In genomic region chr3R:4174470-4174869, dm6 we compare ENCODE assay signal across 5 fruit fly cellular contexts.
TF ChIP-seq lines count a peak whose summit lies in the region.

Gene CG12581, plus strand, starts transcription at chr3R:4174632.

- TF ChIP-seq CTCF in whole organism, embryonic (GFP tag; optimal IDR thresholded peaks at IDR 0.05; lab: Kevin White, UChicago), result no peak

TF ChIP-seq in whole organism, adult, 20 proteins besides CTCF, POLR2A, EP300 and RAD21:
- TF ChIP-seq CG11617 (GFP tag; optimal IDR thresholded peaks at IDR 0.05; lab: Kevin White, UChicago), result no peak
- no peak for TF ChIP-seq Clk (GFP tag; optimal IDR thresholded peaks at IDR 0.05; lab: Kevin White, UChicago)
- no peak for TF ChIP-seq CG14711 (tag; optimal IDR thresholded peaks at IDR 0.05; lab: Kevin White, UChicago)
- no peak for TF ChIP-seq cic (GFP tag; optimal IDR thresholded peaks at IDR 0.05; lab: Kevin White, UChicago)
- no peak for TF ChIP-seq CG5204 (GFP tag; optimal IDR thresholded peaks at IDR 0.05; lab: Kevin White, UChicago)
- TF ChIP-seq CG7101 (tag; optimal IDR thresholded peaks at IDR 0.05; lab: Kevin White, UChicago), result no peak
- TF ChIP-seq CG12768 (GFP tag; optimal IDR thresholded peaks at IDR 0.05; lab: Kevin White, UChicago), result no peak
- peak; percentile 64 for TF ChIP-seq pad (GFP tag; optimal IDR thresholded peaks at IDR 0.05; lab: Kevin White, UChicago)

TF ChIP-seq in whole organism, embryonic, 481 proteins besides CTCF, POLR2A, EP300 and RAD21 (continues in another document):
- TF ChIP-seq grn (GFP tag; optimal IDR thresholded peaks at IDR 0.05; lab: Kevin White, UChicago) (peak; percentile 28), CG33213 (GFP tag; optimal IDR thresholded peaks at IDR 0.05; lab: Kevin White, UChicago) (no peak), hkb (optimal IDR thresholded peaks at IDR 0.05; lab: Kevin White, UChicago) (no peak), hkb (GFP tag; IDR thresholded peaks at IDR 0.05; lab: Robert Waterston, UW) (0 out of 2 replicates have a peak, but pooled peaks have one; percentile 8), lov (optimal IDR thresholded peaks at IDR 0.05; lab: Kevin White, UChicago) (no peak), lov (GFP tag; IDR thresholded peaks at IDR 0.05; lab: Robert Waterston, UW) (no peak), Chrac-16 (GFP tag; optimal IDR thresholded peaks at IDR 0.05; lab: Kevin White, UChicago) (no peak), corto (GFP tag; optimal IDR thresholded peaks at IDR 0.05; lab: Kevin White, UChicago) (no peak), C15 (GFP tag; IDR thresholded peaks at IDR 0.05; lab: Robert Waterston, UW) (no peak), Blimp-1 (GFP tag; optimal IDR thresholded peaks at IDR 0.05; lab: Kevin White, UChicago) (peak; percentile 56), wor (GFP tag; IDR thresholded peaks at IDR 0.05; lab: Robert Waterston, UW) (no peak), klu (GFP tag; IDR thresholded peaks at IDR 0.05; lab: Robert Waterston, UW) (no peak), CG12659 (GFP tag; optimal IDR thresholded peaks at IDR 0.05; lab: Kevin White, UChicago) (peak; percentile 1), HLHmδ (GFP tag; optimal IDR thresholded peaks at IDR 0.05; lab: Kevin White, UChicago) (no peak), CG6272 (GFP tag; IDR thresholded peaks at IDR 0.05; lab: Robert Waterston, UW) (no peak), Lhr (GFP tag; optimal IDR thresholded peaks at IDR 0.05; lab: Kevin White, UChicago) (no peak), CG10209 (GFP tag; optimal IDR thresholded peaks at IDR 0.05; lab: Kevin White, UChicago) (no peak), Trl (optimal IDR thresholded peaks at IDR 0.05; lab: Kevin White, UChicago) (peak; percentile 59 to 75), Trl (GFP tag; optimal IDR thresholded peaks at IDR 0.05; lab: Kevin White, UChicago) (no peak), nerfin-2 (GFP tag; IDR thresholded peaks at IDR 0.05; lab: Robert Waterston, UW; ENCODE audit: partially characterized antibody) (no peak), Ets65A (GFP tag; lab: Kevin White, UChicago) (peak; percentile 46), CG1602 (GFP tag; optimal IDR thresholded peaks at IDR 0.05; lab: Kevin White, UChicago) (no peak)

TF ChIP-seq in whole organism, prepupa, 60 proteins besides CTCF, POLR2A, EP300 and RAD21:
- peak; percentile 5 for TF ChIP-seq Eip78C (GFP tag; lab: Kevin White, UChicago)
- peak; percentile 10 for TF ChIP-seq Sox102F (GFP tag; optimal IDR thresholded peaks at IDR 0.05; lab: Kevin White, UChicago)
- peak; percentile 5 for TF ChIP-seq Eip75B (GFP tag; optimal IDR thresholded peaks at IDR 0.05; lab: Kevin White, UChicago)
- no peak for TF ChIP-seq CG6276 (GFP tag; optimal IDR thresholded peaks at IDR 0.05; lab: Kevin White, UChicago)
- TF ChIP-seq CG3919 (GFP tag; optimal IDR thresholded peaks at IDR 0.05; lab: Kevin White, UChicago), result no peak
- TF ChIP-seq topi (GFP tag; optimal IDR thresholded peaks at IDR 0.05; lab: Kevin White, UChicago), result no peak
- TF ChIP-seq esn (GFP tag; optimal IDR thresholded peaks at IDR 0.05; lab: Kevin White, UChicago), result no peak
- no peak for TF ChIP-seq Sox14 (GFP tag; optimal IDR thresholded peaks at IDR 0.05; lab: Kevin White, UChicago)
- TF ChIP-seq ss (GFP tag; optimal IDR thresholded peaks at IDR 0.05; lab: Kevin White, UChicago), result no peak
- no peak for TF ChIP-seq Eip93F (GFP tag; optimal IDR thresholded peaks at IDR 0.05; lab: Kevin White, UChicago)
- no peak for TF ChIP-seq CG1621 (tag; optimal IDR thresholded peaks at IDR 0.05; lab: Kevin White, UChicago)
- TF ChIP-seq CG6792 (GFP tag; optimal IDR thresholded peaks at IDR 0.05; lab: Kevin White, UChicago), result no peak
- TF ChIP-seq Blimp-1 (GFP tag; optimal IDR thresholded peaks at IDR 0.05; lab: Kevin White, UChicago), result peak; percentile 92
- peak; percentile 4 for TF ChIP-seq CG6854 (GFP tag; optimal IDR thresholded peaks at IDR 0.05; lab: Kevin White, UChicago)
- TF ChIP-seq CG11294 (GFP tag; IDR thresholded peaks at IDR 0.05; lab: Robert Waterston, UW), result no peak
- peak; percentile 37 for TF ChIP-seq fkh (GFP tag; optimal IDR thresholded peaks at IDR 0.05; lab: Kevin White, UChicago)
- no peak for TF ChIP-seq Smox (GFP tag; optimal IDR thresholded peaks at IDR 0.05; lab: Kevin White, UChicago)
- no peak for TF ChIP-seq Ets96B (tag; optimal IDR thresholded peaks at IDR 0.05; lab: Kevin White, UChicago)
- TF ChIP-seq Hr38 (GFP tag; optimal IDR thresholded peaks at IDR 0.05; lab: Kevin White, UChicago), result no peak
- TF ChIP-seq CG8119 (GFP tag; IDR thresholded peaks at IDR 0.05; lab: Robert Waterston, UW), result no peak
- no peak for TF ChIP-seq CG6808 (GFP tag; optimal IDR thresholded peaks at IDR 0.05; lab: Kevin White, UChicago)
- TF ChIP-seq CG10669 (GFP tag; optimal IDR thresholded peaks at IDR 0.05; lab: Kevin White, UChicago), result no peak

TF ChIP-seq in whole organism, pupa, 21 proteins besides CTCF, POLR2A, EP300 and RAD21:
- peak; percentile 57 for TF ChIP-seq Snoo (tag; optimal IDR thresholded peaks at IDR 0.05; lab: Kevin White, UChicago)
- TF ChIP-seq CG12605 (GFP tag; IDR thresholded peaks at IDR 0.05; lab: Robert Waterston, UW), result peak; percentile 47
- no peak for TF ChIP-seq rn (GFP tag; IDR thresholded peaks at IDR 0.05; lab: Robert Waterston, UW)
- TF ChIP-seq EcR (GFP tag; optimal IDR thresholded peaks at IDR 0.05; lab: Kevin White, UChicago), result no peak
- TF ChIP-seq CG8159 (tag; optimal IDR thresholded peaks at IDR 0.05; lab: Kevin White, UChicago), result no peak
- TF ChIP-seq CG15710 (tag; optimal IDR thresholded peaks at IDR 0.05; lab: Kevin White, UChicago), result no peak
- TF ChIP-seq Ets98B (GFP tag; IDR thresholded peaks at IDR 0.05; lab: Robert Waterston, UW), result no peak; the same call in 1 of the 2 replicates
- TF ChIP-seq CG17806 (tag; optimal IDR thresholded peaks at IDR 0.05; lab: Kevin White, UChicago), result no peak

TF ChIP-seq in whole organism, wandering third instar larva, 38 proteins besides CTCF, POLR2A, EP300 and RAD21:
- TF ChIP-seq sv (GFP tag; optimal IDR thresholded peaks at IDR 0.05; lab: Kevin White, UChicago) (no peak), rgr (GFP tag; optimal IDR thresholded peaks at IDR 0.05; lab: Kevin White, UChicago) (no peak), Dif (GFP tag; optimal IDR thresholded peaks at IDR 0.05; lab: Kevin White, UChicago; ENCODE audit: partially characterized antibody) (peak; percentile 87), tai (GFP tag; optimal IDR thresholded peaks at IDR 0.05; lab: Kevin White, UChicago) (no peak), usp (GFP tag; optimal IDR thresholded peaks at IDR 0.05; lab: Kevin White, UChicago) (no peak), Vsx2 (GFP tag; optimal IDR thresholded peaks at IDR 0.05; lab: Kevin White, UChicago; ENCODE audit: partially characterized antibody) (peak; percentile 29), CrebA (GFP tag; optimal IDR thresholded peaks at IDR 0.05; lab: Kevin White, UChicago; ENCODE audit: borderline replicate concordance) (no peak), dmrt93B (GFP tag; optimal IDR thresholded peaks at IDR 0.05; lab: Kevin White, UChicago) (no peak), dsf (GFP tag; optimal IDR thresholded peaks at IDR 0.05; lab: Kevin White, UChicago; ENCODE audit: borderline replicate concordance) (no peak), ey (GFP tag; optimal IDR thresholded peaks at IDR 0.05; lab: Kevin White, UChicago) (no peak), psq (GFP tag; optimal IDR thresholded peaks at IDR 0.05; lab: Kevin White, UChicago) (no peak), Rel (GFP tag; optimal IDR thresholded peaks at IDR 0.05; lab: Kevin White, UChicago) (no peak), Rel (tag; optimal IDR thresholded peaks at IDR 0.05; lab: Kevin White, UChicago) (no peak), h (GFP tag; optimal IDR thresholded peaks at IDR 0.05; lab: Kevin White, UChicago) (peak; percentile 8), fru (GFP tag; optimal IDR thresholded peaks at IDR 0.05; lab: Kevin White, UChicago) (peak; percentile 39), dl (GFP tag; optimal IDR thresholded peaks at IDR 0.05; lab: Kevin White, UChicago; ENCODE audit: insufficient read depth in 1 of 2, partially characterized antibody in 2 of 2) (peak; percentile 51 to 83), GATAd (GFP tag; optimal IDR thresholded peaks at IDR 0.05; lab: Kevin White, UChicago) (no peak)
